Worm (Caenorhabditis elegans) whole organism, L2 larva: ENCODE data around the gene C34C12.1.

Source experiments
- F13H6.1 ChIP-seq: sonication (generic microtip); optimal IDR thresholded peaks from 2 replicates; lab custom pipeline; 2016; ENCODE audit warnings: missing genetic modification characterization, missing compliant biosample characterization
- aly-2 ChIP-seq: fragments of 150-350 bp; optimal IDR thresholded peaks from 2 replicates; lab custom pipeline; 2014; ENCODE audit warnings: missing biosample characterization, missing genetic modification characterization
- dmd-4 ChIP-seq: sonication (generic microtip); optimal IDR thresholded peaks from 2 replicates; lab custom pipeline; 2017; ENCODE audit warnings: missing biosample characterization, missing genetic modification characterization
- egl-27 ChIP-seq: sonication (generic microtip); optimal IDR thresholded peaks from 3 replicates; lab custom pipeline; 2017; ENCODE audit warnings: missing biosample characterization, missing genetic modification reagents, missing genetic modification characterization
- lin-39 ChIP-seq: fragments of 150-350 bp; optimal IDR thresholded peaks from 2 replicates; lab custom pipeline; 2014; ENCODE audit warnings: missing biosample characterization, missing genetic modification reagents, missing genetic modification characterization
- lsy-2 ChIP-seq, 2 experiments: fragments of 150-350 bp in 1 of 2; sonication (generic microtip) in 1 of 2; optimal IDR thresholded peaks; 2 replicates each; lab custom pipeline; 2014 to 2017; ENCODE audit warnings: missing biosample characterization in 2 of 2, missing genetic modification characterization in 2 of 2
- nhr-11 ChIP-seq: fragments of 150-350 bp; optimal IDR thresholded peaks from 2 replicates; lab custom pipeline; 2014; ENCODE audit warnings: missing biosample characterization, missing genetic modification characterization
- nhr-237 ChIP-seq: fragments of 150-350 bp; optimal IDR thresholded peaks from 2 replicates; lab custom pipeline; 2014; ENCODE audit warnings: missing biosample characterization, missing genetic modification characterization
- nhr-6 ChIP-seq: fragments of 150-350 bp; optimal IDR thresholded peaks from 2 replicates; lab custom pipeline; 2014; ENCODE audit warnings: missing biosample characterization, missing genetic modification characterization
- skn-1 ChIP-seq: sonication (generic microtip); optimal IDR thresholded peaks from 2 replicates; lab custom pipeline; 2017; ENCODE audit warnings: missing biosample characterization, missing genetic modification characterization
- unc-39 ChIP-seq: fragments of 150-350 bp; optimal IDR thresholded peaks from 2 replicates; lab custom pipeline; 2014; ENCODE audit warnings: missing biosample characterization, missing genetic modification characterization
- unc-62 ChIP-seq: fragments of 150-350 bp; optimal IDR thresholded peaks from 2 replicates; lab custom pipeline; 2014; ENCODE audit warnings: missing biosample characterization, missing genetic modification reagents, missing genetic modification characterization
- ztf-11 ChIP-seq: sonication (generic microtip); optimal IDR thresholded peaks from 2 replicates; lab custom pipeline; 2017; ENCODE audit warnings: missing biosample characterization, missing genetic modification characterization

ce11 chrIII:3452563-3453210 lies 1.5 kb upstream of the C34C12.1 start, which contains the start of the genes K01A11.3 and C34C12.12:
- no peak for TF ChIP-seq egl-27
- no peak for TF ChIP-seq aly-2 (tag; lab: Kevin White, UChicago)
- no peak for TF ChIP-seq unc-62 (GFP tag; lab: Kevin White, UChicago)
- no peak for TF ChIP-seq lin-39 (tag; lab: Kevin White, UChicago)
- no peak for TF ChIP-seq nhr-11
- no peak for TF ChIP-seq nhr-237 (tag; lab: Kevin White, UChicago)
- no peak for TF ChIP-seq unc-39 (tag; lab: Kevin White, UChicago)
- no peak for TF ChIP-seq skn-1 (tag; lab: Kevin White, UChicago)
- TF ChIP-seq lsy-2 (tag; optimal IDR thresholded peaks at IDR 0.05; lab: Kevin White, UChicago), result no peak
- no peak for TF ChIP-seq dmd-4 (tag; lab: Kevin White, UChicago)
- no peak for TF ChIP-seq nhr-6 (tag; lab: Kevin White, UChicago)
- TF ChIP-seq ztf-11 (tag; lab: Kevin White, UChicago), result no peak
- TF ChIP-seq F13H6.1 (tag; lab: Kevin White, UChicago), result no peak
